Fruit fly (Drosophila melanogaster): ENCODE measurements around the gene rdgB.
A peak's percentile ranks its signal among the peaks of the same experiment; 100 is the strongest.

The rdgB gene

DNA sequence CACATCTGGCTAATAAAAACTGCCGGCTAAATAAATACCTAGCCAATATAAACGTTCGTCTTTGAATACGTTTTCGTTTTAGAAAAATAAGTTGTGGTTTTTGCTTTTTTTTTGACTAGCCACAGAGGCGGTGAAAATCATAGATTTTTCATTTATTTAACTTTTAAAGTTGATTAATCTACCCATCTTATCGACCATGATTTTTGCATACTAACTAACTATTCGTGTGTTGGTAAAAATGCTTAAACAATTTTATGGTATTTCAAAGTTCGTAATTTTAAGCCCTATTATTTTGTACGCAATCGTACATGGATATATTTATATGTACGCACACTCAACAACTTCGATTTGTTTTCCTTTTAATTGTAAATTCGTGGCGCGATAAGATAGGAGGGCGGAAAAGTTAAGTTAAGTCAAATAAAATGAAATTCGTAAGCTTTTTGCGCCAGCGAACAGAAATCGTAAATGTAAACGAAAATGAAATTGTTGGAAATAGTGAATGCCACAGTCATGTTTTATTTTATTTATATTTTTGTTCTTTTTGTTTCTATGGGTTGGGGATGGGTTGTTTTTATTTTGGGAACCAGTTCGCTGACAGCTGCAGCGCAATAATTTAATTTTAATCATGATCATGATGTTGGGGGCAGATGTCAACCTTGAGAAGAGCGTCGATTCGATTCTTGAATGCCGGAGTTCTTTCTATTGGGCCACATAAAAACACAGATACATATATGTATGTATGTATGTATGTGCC is 55.0 kb downstream of the rdgB start (continued):
- no peak for TF ChIP-seq CG6683 (GFP tag; optimal IDR thresholded peaks at IDR 0.05)
- TF ChIP-seq CG15479 (GFP tag; optimal IDR thresholded peaks at IDR 0.05) = no peak
- no peak for TF ChIP-seq CG10431 (GFP tag; optimal IDR thresholded peaks at IDR 0.05)
- no peak for TF ChIP-seq CG11560 (tag; IDR thresholded peaks at IDR 0.05)
- TF ChIP-seq gro (GFP tag; optimal IDR thresholded peaks at IDR 0.05) = no peak
- no peak for TF ChIP-seq inv (GFP tag; IDR thresholded peaks at IDR 0.05; ENCODE audit: partially characterized antibody)
- TF ChIP-seq HLH54F (GFP tag; optimal IDR thresholded peaks at IDR 0.05) = no peak
- peak in 1 of 2 experiments; percentile 51 for TF ChIP-seq bsh (GFP tag; optimal IDR thresholded peaks at IDR 0.05)
- TF ChIP-seq her (GFP tag; optimal IDR thresholded peaks at IDR 0.05) = no peak
- TF ChIP-seq dimm (GFP tag; IDR thresholded peaks at IDR 0.05) = no peak
- no peak for TF ChIP-seq Lim3 (GFP tag; IDR thresholded peaks at IDR 0.05)
- peak; percentile 23; the same call in 1 of the 2 replicates for TF ChIP-seq Awh (GFP tag; IDR thresholded peaks at IDR 0.05)
- no peak for TF ChIP-seq ERR (GFP tag; optimal IDR thresholded peaks at IDR 0.05)
- TF ChIP-seq CG11695 (GFP tag; IDR thresholded peaks at IDR 0.05) = 0 out of 3 replicates have a peak, but pooled peaks have one; percentile 46
- TF ChIP-seq CG17802 (tag; optimal IDR thresholded peaks at IDR 0.05) = no peak
- no peak for TF ChIP-seq Doc3 (GFP tag; IDR thresholded peaks at IDR 0.05; ENCODE audit: partially characterized antibody)
- TF ChIP-seq gcm2 (GFP tag; optimal IDR thresholded peaks at IDR 0.05) = no peak
- no peak for TF ChIP-seq sna (GFP tag; IDR thresholded peaks at IDR 0.05; ENCODE audit: partially characterized antibody)
- peak; percentile 29 for TF ChIP-seq CG8924 (tag; optimal IDR thresholded peaks at IDR 0.05)
- TF ChIP-seq CG15514 (GFP tag; optimal IDR thresholded peaks at IDR 0.05) = peak; percentile 18
- TF ChIP-seq CG9215 (GFP tag; IDR thresholded peaks at IDR 0.05) = no peak
- TF ChIP-seq Jarid2 (GFP tag; optimal IDR thresholded peaks at IDR 0.05) = no peak
- no peak for TF ChIP-seq NK7.1 (GFP tag; optimal IDR thresholded peaks at IDR 0.05)
- TF ChIP-seq phol (tag; optimal IDR thresholded peaks at IDR 0.05) = peak; percentile 25
- TF ChIP-seq CG1603 (tag; optimal IDR thresholded peaks at IDR 0.05) = peak; percentile 5
- peak; percentile 47 for TF ChIP-seq vfl (GFP tag; optimal IDR thresholded peaks at IDR 0.05)
- TF ChIP-seq CG12236 (GFP tag; optimal IDR thresholded peaks at IDR 0.05) = no peak
- no peak for TF ChIP-seq Camta (GFP tag; optimal IDR thresholded peaks at IDR 0.05)
- 0 out of 2 replicates have a peak, but pooled peaks have one; percentile 25 for TF ChIP-seq Taf1 (GFP tag; IDR thresholded peaks at IDR 0.05)
- no peak for TF ChIP-seq CG8478 (optimal IDR thresholded peaks at IDR 0.05)
- no peak for TF ChIP-seq en (GFP tag; optimal IDR thresholded peaks at IDR 0.05)
- TF ChIP-seq CG30431 (GFP tag; optimal IDR thresholded peaks at IDR 0.05) = no peak
- TF ChIP-seq CG10209 (GFP tag; optimal IDR thresholded peaks at IDR 0.05) = no peak
- TF ChIP-seq CG10565 (GFP tag; optimal IDR thresholded peaks at IDR 0.05) = no peak
- no peak for TF ChIP-seq YL-1 (GFP tag; optimal IDR thresholded peaks at IDR 0.05)
- TF ChIP-seq CG10654 (GFP tag; optimal IDR thresholded peaks at IDR 0.05) = no peak
- no peak for TF ChIP-seq caup (GFP tag; optimal IDR thresholded peaks at IDR 0.05; ENCODE audit: severe bottlenecking)
- TF ChIP-seq scrt (GFP tag; optimal IDR thresholded peaks at IDR 0.05) = peak; percentile 4
- TF ChIP-seq Ada2b (GFP tag; IDR thresholded peaks at IDR 0.05) = peak; percentile 58; the same call in 1 of the 2 replicates
- TF ChIP-seq Hey (tag; optimal IDR thresholded peaks at IDR 0.05) = no peak
- TF ChIP-seq CG12659 (GFP tag; optimal IDR thresholded peaks at IDR 0.05) = peak; percentile 21
- no peak for TF ChIP-seq kay (GFP tag; optimal IDR thresholded peaks at IDR 0.05)
- no peak for TF ChIP-seq CG2116 (GFP tag; optimal IDR thresholded peaks at IDR 0.05)
- no peak for TF ChIP-seq Hmx (GFP tag; optimal IDR thresholded peaks at IDR 0.05)
- no peak for TF ChIP-seq CG3838 (GFP tag; optimal IDR thresholded peaks at IDR 0.05)
- TF ChIP-seq CG6689 (GFP tag; IDR thresholded peaks at IDR 0.05) = peak; percentile 48
- TF ChIP-seq Oli (tag; optimal IDR thresholded peaks at IDR 0.05) = peak; percentile 48
- no peak for TF ChIP-seq tll (GFP tag; optimal IDR thresholded peaks at IDR 0.05)
